Worm (Caenorhabditis elegans) whole organism, L4/young adult: ENCODE measurements around the gene fbxb-118.

Experiments
- W03F9.2 ChIP-seq: fragments of 150-350 bp; optimal IDR thresholded peaks from 2 replicates; lab custom pipeline; 2014; ENCODE audit warnings: missing biosample characterization, missing genetic modification characterization
- dao-5 ChIP-seq: sonication (generic microtip); optimal IDR thresholded peaks from 2 replicates; lab custom pipeline; 2016; ENCODE audit warnings: missing genotype, missing genetic modification characterization, moderate library complexity, missing compliant biosample characterization
- him-1 ChIP-seq: sonication (generic microtip); optimal IDR thresholded peaks from 2 replicates; lab custom pipeline; 2016; ENCODE audit warnings: missing genotype, missing genetic modification reagents, missing genetic modification characterization, missing compliant biosample characterization

DNA sequence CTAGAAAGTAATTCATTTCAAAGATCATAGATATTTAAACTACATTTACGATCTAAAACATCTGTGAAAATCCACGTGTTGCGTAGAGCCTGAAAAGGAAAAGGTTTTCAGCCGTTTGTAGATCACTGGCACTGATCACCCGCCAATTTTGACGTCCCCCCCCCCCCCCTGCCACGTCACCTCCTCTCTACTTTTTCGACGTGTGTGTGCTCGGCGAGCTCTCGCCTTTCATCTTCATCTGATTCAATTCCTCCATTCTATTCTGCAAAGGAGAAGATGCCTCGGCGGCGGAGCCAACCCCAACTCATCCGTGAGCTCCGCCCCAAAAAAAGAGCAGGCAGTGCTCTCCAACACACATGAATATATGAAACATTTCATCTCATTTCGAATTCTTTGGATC lies 17.2 kb upstream of the fbxb-118 start:
- TF ChIP-seq him-1: no peak
- TF ChIP-seq W03F9.2 (tag; lab: Kevin White, UChicago): no peak
- TF ChIP-seq dao-5 (tag; lab: Kevin White, UChicago): no peak
